Fruit fly (Drosophila melanogaster) whole organism, embryonic: Measurements from ENCODE around the gene CG12010.
A peak's percentile ranks its signal among the peaks of the same experiment; 100 is the strongest.

ENCODE experiments used
- Atf3 ChIP-seq: fragments of 200-800 bp; sonication (Bioruptor generic); optimal IDR thresholded peaks from 3 replicates; lab custom pipeline; 2016; ENCODE audit warnings: missing biosample characterization, missing genetic modification characterization
- B-H2 ChIP-seq: fragments of 200-800 bp; sonication (Bioruptor generic); optimal IDR thresholded peaks from 2 replicates; lab custom pipeline; 2018; ENCODE audit warnings: missing biosample characterization, mild to moderate bottlenecking, missing genetic modification characterization
- CG10959 ChIP-seq: fragments of 200-800 bp; sonication (Bioruptor generic); IDR thresholded peaks from 2 replicates; pipeline ENCODE4 v1.3.6; 2022; ENCODE audit warnings: missing biosample characterization, missing genetic modification characterization
- CG11504 ChIP-seq: fragments of 200-800 bp; sonication (Bioruptor generic); optimal IDR thresholded peaks from 3 replicates; lab custom pipeline; 2019; ENCODE audit warnings: missing biosample characterization, mild to moderate bottlenecking, missing genetic modification characterization, moderate library complexity
- CG14710 ChIP-seq: fragments of 200-800 bp; sonication (Bioruptor generic); optimal IDR thresholded peaks from 3 replicates; lab custom pipeline; 2019; ENCODE audit warnings: missing biosample characterization, mild to moderate bottlenecking, missing genetic modification characterization, moderate library complexity
- CG15269 ChIP-seq: fragments of 200-800 bp; sonication (Bioruptor generic); optimal IDR thresholded peaks from 2 replicates; lab custom pipeline; 2018; ENCODE audit warnings: missing biosample characterization, mild to moderate bottlenecking, missing genetic modification characterization, moderate library complexity
- CG18599 ChIP-seq: fragments of 200-800 bp; sonication (Bioruptor generic); optimal IDR thresholded peaks from 3 replicates; lab custom pipeline; 2017; ENCODE audit warnings: missing biosample characterization, missing genetic modification characterization, mild to moderate bottlenecking, moderate library complexity, missing genetic modification reagents
- CG30431 ChIP-seq: fragments of 200-800 bp; sonication (Bioruptor generic); optimal IDR thresholded peaks from 2 replicates; lab custom pipeline; 2017; ENCODE audit warnings: missing biosample characterization, missing genetic modification characterization
- CG32767 ChIP-seq: fragments of 200-800 bp; sonication (Bioruptor generic); IDR thresholded peaks from 2 replicates; pipeline ENCODE4 v1.3.6; 2022; ENCODE audit warnings: missing biosample characterization, missing genetic modification characterization
- CG34422 ChIP-seq: fragments of 200-800 bp; sonication (Bioruptor generic); IDR thresholded peaks from 3 replicates; pipeline ENCODE4 v1.3.6; 2022; ENCODE audit warnings: missing biosample characterization, missing genetic modification characterization
- CG4854 ChIP-seq: fragments of 200-800 bp; sonication (Bioruptor generic); optimal IDR thresholded peaks from 2 replicates; lab custom pipeline; 2016; ENCODE audit warnings: missing biosample characterization, missing genetic modification characterization, inconsistent platforms
- CG6813 ChIP-seq: fragments of 200-800 bp; sonication (Bioruptor generic); optimal IDR thresholded peaks from 2 replicates; lab custom pipeline; 2017; ENCODE audit warnings: missing biosample characterization, missing genetic modification characterization, mild to moderate bottlenecking, moderate library complexity, missing genetic modification reagents
- CG8089 ChIP-seq: fragments of 200-800 bp; sonication (Bioruptor generic); optimal IDR thresholded peaks from 3 replicates; lab custom pipeline; 2016; ENCODE audit warnings: missing biosample characterization, missing genetic modification characterization
- CG8944 ChIP-seq: fragments of 200-800 bp; sonication (Bioruptor generic); optimal IDR thresholded peaks from 3 replicates; lab custom pipeline; 2016; ENCODE audit warnings: missing biosample characterization, missing genetic modification characterization
- Dek ChIP-seq: fragments of 200-800 bp; sonication (Bioruptor generic); optimal IDR thresholded peaks from 3 replicates; lab custom pipeline; 2019; ENCODE audit warnings: missing biosample characterization, mild to moderate bottlenecking, missing genetic modification characterization, moderate library complexity
- Dll ChIP-seq: fragments of 200-800 bp; sonication (Bioruptor generic); IDR thresholded peaks from 4 replicates; pipeline ENCODE4 v1.3.6; 2022; ENCODE audit warnings: missing biosample characterization, missing genetic modification characterization; ENCODE audit not compliant: partially characterized antibody
- Hr3 ChIP-seq: fragments of 200-800 bp; sonication (Bioruptor generic); optimal IDR thresholded peaks from 3 replicates; lab custom pipeline; 2016; ENCODE audit warnings: missing biosample characterization, missing genetic modification characterization
- Lhr ChIP-seq: fragments of 200-800 bp; sonication (Bioruptor generic); optimal IDR thresholded peaks from 3 replicates; lab custom pipeline; 2017; ENCODE audit warnings: mild to moderate bottlenecking, missing biosample characterization, missing genetic modification reagents, missing genetic modification characterization
- MESR4 ChIP-seq: fragments of 200-800 bp; sonication (Bioruptor generic); optimal IDR thresholded peaks from 2 replicates; lab custom pipeline; 2018; ENCODE audit warnings: missing biosample characterization, mild to moderate bottlenecking, missing genetic modification characterization, moderate library complexity
- Mes4 ChIP-seq: fragments of 200-800 bp; sonication (Bioruptor generic); optimal IDR thresholded peaks from 2 replicates; lab custom pipeline; 2016; ENCODE audit warnings: missing biosample characterization, missing genetic modification characterization
- Side ChIP-seq: fragments of 200-800 bp; sonication (Bioruptor generic); optimal IDR thresholded peaks from 2 replicates; lab custom pipeline; 2016; ENCODE audit warnings: missing biosample characterization, missing genetic modification characterization
- Sox100B ChIP-seq: fragments of 200-800 bp; sonication (Bioruptor generic); optimal IDR thresholded peaks from 3 replicates; lab custom pipeline; 2018; ENCODE audit warnings: missing biosample characterization, mild to moderate bottlenecking, missing genetic modification characterization
- Sry-β ChIP-seq: fragments of 200-800 bp; sonication (Bioruptor generic); optimal IDR thresholded peaks from 2 replicates; lab custom pipeline; 2018; ENCODE audit warnings: missing biosample characterization, mild to moderate bottlenecking, missing genetic modification characterization, moderate library complexity
- Ssrp ChIP-seq: fragments of 200-800 bp; sonication (Bioruptor generic); optimal IDR thresholded peaks from 2 replicates; lab custom pipeline; 2018; ENCODE audit warnings: missing biosample characterization, mild to moderate bottlenecking, missing genetic modification characterization, moderate library complexity
- Stat92E ChIP-seq, 3 experiments: fragments of >200 bp in 2 of 3; fragments of 200-800 bp in 1 of 3; sonication (Bioruptor generic) in 1 of 3; optimal IDR thresholded peaks; 2 replicates each; lab custom pipeline; 2017 to 2019; ENCODE audit warnings: missing biosample characterization in 3 of 3, missing genetic modification characterization in 3 of 3, mild to moderate bottlenecking in 1 of 3, moderate library complexity in 1 of 3
- Trl ChIP-seq, 3 experiments: fragments of >200 bp in 2 of 3; fragments of 200-800 bp in 1 of 3; sonication (Bioruptor generic) in 1 of 3; optimal IDR thresholded peaks; 2 replicates in 1 of 3; 3 replicates in 2 of 3; lab custom pipeline; 2016 to 2017; ENCODE audit warnings: missing biosample characterization in 1 of 3, missing genetic modification characterization in 1 of 3
- Xbp1 ChIP-seq: fragments of 200-800 bp; sonication (Bioruptor generic); optimal IDR thresholded peaks from 3 replicates; lab custom pipeline; 2016; ENCODE audit warnings: missing biosample characterization, mild to moderate bottlenecking, missing genetic modification characterization
- YL-1 ChIP-seq: fragments of 200-800 bp; sonication (Bioruptor generic); optimal IDR thresholded peaks from 3 replicates; lab custom pipeline; 2017; ENCODE audit warnings: missing biosample characterization, mild to moderate bottlenecking, missing genetic modification characterization
- amos ChIP-seq: fragments of 200-800 bp; sonication (Bioruptor generic); IDR thresholded peaks from 2 replicates; pipeline ENCODE4 v1.3.6; 2022; ENCODE audit warnings: missing biosample characterization, missing genetic modification characterization; ENCODE audit not compliant: partially characterized antibody
- chinmo ChIP-seq: fragments of 200-800 bp; sonication (Bioruptor generic); IDR thresholded peaks from 4 replicates; pipeline ENCODE4 v1.3.6; 2022; ENCODE audit warnings: missing biosample characterization, missing genetic modification characterization; ENCODE audit not compliant: partially characterized antibody
- crp ChIP-seq, 2 experiments: fragments of 200-800 bp; sonication (Bioruptor generic); optimal IDR thresholded peaks; 2 replicates in 1 of 2; 3 replicates in 1 of 2; lab custom pipeline; 2017; ENCODE audit warnings: missing biosample characterization in 2 of 2, missing genetic modification characterization in 2 of 2, mild to moderate bottlenecking in 1 of 2, moderate library complexity in 1 of 2
- da ChIP-seq: fragments of 200-800 bp; sonication (Bioruptor generic); optimal IDR thresholded peaks from 2 replicates; lab custom pipeline; 2016; ENCODE audit warnings: missing biosample characterization, missing genetic modification characterization
- danr ChIP-seq: fragments of 200-800 bp; sonication (Bioruptor generic); IDR thresholded peaks from 2 replicates; pipeline ENCODE4 v1.3.6; 2022; ENCODE audit warnings: missing biosample characterization, missing genetic modification characterization
- disco-r ChIP-seq: fragments of 200-800 bp; sonication (Bioruptor generic); optimal IDR thresholded peaks from 2 replicates; lab custom pipeline; 2016; ENCODE audit warnings: missing biosample characterization, missing genetic modification characterization
- exex ChIP-seq: fragments of 200-800 bp; sonication (Bioruptor generic); optimal IDR thresholded peaks from 4 replicates; lab custom pipeline; 2018; ENCODE audit warnings: missing biosample characterization, mild to moderate bottlenecking, missing genetic modification characterization, moderate library complexity
- fd96Cb ChIP-seq: fragments of 200-800 bp; sonication (Bioruptor generic); optimal IDR thresholded peaks from 2 replicates; lab custom pipeline; 2018; ENCODE audit warnings: missing biosample characterization, mild to moderate bottlenecking, missing genetic modification characterization, moderate library complexity
- ind ChIP-seq: fragments of 200-800 bp; sonication (Bioruptor generic); optimal IDR thresholded peaks from 3 replicates; lab custom pipeline; 2016; ENCODE audit warnings: missing biosample characterization, missing genetic modification characterization
- insv ChIP-seq, 2 experiments: fragments of 200-800 bp; sonication (Bioruptor generic); optimal IDR thresholded peaks; 3 replicates each; lab custom pipeline; 2016 to 2018; ENCODE audit warnings: missing biosample characterization in 2 of 2, missing genetic modification characterization in 2 of 2
- inv ChIP-seq: fragments of 200-800 bp; sonication (Bioruptor generic); IDR thresholded peaks from 2 replicates; pipeline ENCODE4 v1.3.6; 2022; ENCODE audit warnings: missing biosample characterization, missing genetic modification characterization; ENCODE audit not compliant: partially characterized antibody
- jigr1 ChIP-seq: fragments of 200-800 bp; sonication (Bioruptor generic); IDR thresholded peaks from 3 replicates; pipeline ENCODE4 v1.3.6; 2022; ENCODE audit warnings: missing biosample characterization, missing genetic modification characterization
- mld ChIP-seq: fragments of 200-800 bp; sonication (Bioruptor generic); IDR thresholded peaks from 3 replicates; pipeline ENCODE4 v1.3.6; 2022; ENCODE audit warnings: missing biosample characterization, missing genetic modification characterization; ENCODE audit not compliant: partially characterized antibody
- nmo ChIP-seq: fragments of 200-800 bp; sonication (Bioruptor generic); optimal IDR thresholded peaks from 2 replicates; lab custom pipeline; 2018; ENCODE audit warnings: missing biosample characterization, mild to moderate bottlenecking, missing genetic modification characterization, moderate library complexity
- pfk ChIP-seq: fragments of 200-800 bp; sonication (Bioruptor generic); optimal IDR thresholded peaks from 2 replicates; lab custom pipeline; 2018; ENCODE audit warnings: missing biosample characterization, mild to moderate bottlenecking, missing genetic modification characterization, moderate library complexity
- sc ChIP-seq, 3 experiments: fragments of >200 bp in 2 of 3; fragments of 200-800 bp in 1 of 3; sonication (Bioruptor generic) in 1 of 3; optimal IDR thresholded peaks; 2 replicates in 2 of 3; 3 replicates in 1 of 3; lab custom pipeline; 2017; ENCODE audit warnings: mild to moderate bottlenecking in 1 of 3, missing biosample characterization in 1 of 3, missing genetic modification characterization in 1 of 3, missing genetic modification reagents in 1 of 3
- sens-2 ChIP-seq: fragments of 200-800 bp; sonication (Bioruptor generic); IDR thresholded peaks from 2 replicates; pipeline ENCODE4 v1.3.6; 2022; ENCODE audit warnings: missing biosample characterization, missing genetic modification characterization
- tin ChIP-seq: fragments of 200-800 bp; sonication (Bioruptor generic); optimal IDR thresholded peaks from 3 replicates; lab custom pipeline; 2016; ENCODE audit warnings: missing biosample characterization, missing genetic modification characterization
- tio ChIP-seq: fragments of 200-800 bp; sonication (Bioruptor generic); optimal IDR thresholded peaks from 2 replicates; lab custom pipeline; 2017; ENCODE audit warnings: missing biosample characterization, missing genetic modification characterization, inconsistent platforms
- wdn ChIP-seq: fragments of 200-800 bp; sonication (Bioruptor generic); IDR thresholded peaks from 2 replicates; pipeline ENCODE4 v1.3.6; 2022; ENCODE audit warnings: missing biosample characterization, missing genetic modification characterization
- zen2 ChIP-seq: fragments of 200-800 bp; sonication (Bioruptor generic); IDR thresholded peaks from 3 replicates; pipeline ENCODE4 v1.3.6; 2022; ENCODE audit warnings: missing biosample characterization, missing genetic modification characterization; ENCODE audit not compliant: partially characterized antibody

Gene CG12010

dm6 chr3L:3377965-3378292 is 3.8 kb downstream of the CG12010 start, which contains the start of gene Ids (continued):
- TF ChIP-seq wdn (GFP tag; lab: Robert Waterston, UW) (peak; percentile 72; the same call in 1 of the 2 replicates), fd96Cb (peak; percentile 71), CG11504 (tag; lab: Kevin White, UChicago) (peak; percentile 80), B-H2 (GFP tag; lab: Kevin White, UChicago) (no peak), Trl (optimal IDR thresholded peaks at IDR 0.05; lab: Kevin White, UChicago) (no peak), Trl (GFP tag; optimal IDR thresholded peaks at IDR 0.05; lab: Kevin White, UChicago) (no peak), CG14710 (tag; lab: Kevin White, UChicago) (peak; percentile 29), chinmo (GFP tag; lab: Robert Waterston, UW) (no peak), Stat92E (GFP tag; optimal IDR thresholded peaks at IDR 0.05; lab: Kevin White, UChicago) (no peak), Dll (no peak), crp (GFP tag; optimal IDR thresholded peaks at IDR 0.05; lab: Kevin White, UChicago) (peak in 1 of 2 experiments; percentile 15), Ssrp (tag; lab: Kevin White, UChicago) (peak; percentile 58), CG10959 (GFP tag; lab: Robert Waterston, UW) (no peak), MESR4 (GFP tag; lab: Kevin White, UChicago) (no peak), Sox100B (GFP tag; lab: Kevin White, UChicago) (no peak), CG4854 (no peak), mld (no peak), insv (GFP tag; optimal IDR thresholded peaks at IDR 0.05; lab: Kevin White, UChicago) (no peak), pfk (GFP tag; lab: Kevin White, UChicago) (no peak), tio (no peak), nmo (peak; percentile 70), danr (peak; percentile 57), CG32767 (GFP tag; lab: Robert Waterston, UW) (peak; percentile 76), disco-r (GFP tag; lab: Kevin White, UChicago) (no peak), ind (GFP tag; lab: Kevin White, UChicago) (peak; percentile 56), Side (GFP tag; lab: Kevin White, UChicago) (no peak), amos (no peak), Atf3 (GFP tag; lab: Kevin White, UChicago) (no peak), sc (optimal IDR thresholded peaks at IDR 0.05; lab: Kevin White, UChicago) (no peak), sc (GFP tag; optimal IDR thresholded peaks at IDR 0.05; lab: Kevin White, UChicago) (no peak), Mes4 (GFP tag; lab: Kevin White, UChicago) (no peak), CG30431 (peak; percentile 44), CG8944 (GFP tag; lab: Kevin White, UChicago) (no peak), sens-2 (no peak), zen2 (GFP tag; lab: Robert Waterston, UW) (no peak), Xbp1 (GFP tag; lab: Kevin White, UChicago) (peak; percentile 64), CG15269 (tag; lab: Kevin White, UChicago) (no peak), inv (no peak), CG18599 (peak; percentile 83), CG34422 (GFP tag; lab: Robert Waterston, UW) (peak; percentile 67; the same call in 1 of the 3 replicates), CG6813 (peak; percentile 49), tin (GFP tag; lab: Kevin White, UChicago) (peak; percentile 13), Lhr (GFP tag; lab: Kevin White, UChicago) (peak; percentile 24), jigr1 (GFP tag; lab: Robert Waterston, UW) (no peak), Dek (tag; lab: Kevin White, UChicago) (peak; percentile 71), YL-1 (GFP tag; lab: Kevin White, UChicago) (peak; percentile 10), da (GFP tag; lab: Kevin White, UChicago) (no peak), Sry-β (no peak), Hr3 (GFP tag; lab: Kevin White, UChicago) (peak; percentile 45), CG8089 (GFP tag; lab: Kevin White, UChicago) (no peak), exex (tag; lab: Kevin White, UChicago) (no peak)
